Worm (Caenorhabditis elegans) whole organism, young adult: ENCODE data around the gene F38H4.4.
"Not testable (repeated sequence)": the region's sequence is repeated elsewhere in the genome, so short reads cannot be mapped to it uniquely, and the experiment has no call there.

Experiments used
- B0019.2 ChIP-seq: fragments of 200-800 bp; sonication (Bioruptor generic); conservative IDR thresholded peaks from 2 replicates; pipeline ENCODE4 v1.3.6; 2022; ENCODE audit warnings: missing genetic modification reagents, missing genetic modification characterization, missing compliant biosample characterization
- C17E4.6 ChIP-seq: fragments of 200-800 bp; sonication (Bioruptor generic); IDR thresholded peaks from 2 replicates; pipeline ENCODE4 v1.3.6; 2022; ENCODE audit warnings: missing genetic modification reagents, missing genetic modification characterization, missing compliant biosample characterization
- D2030.7 ChIP-seq: fragments of 200-800 bp; sonication (Bioruptor generic); IDR thresholded peaks from 2 replicates; pipeline ENCODE4 v1.3.6; 2022; ENCODE audit warnings: missing genetic modification reagents, missing genetic modification characterization, missing compliant biosample characterization
- F10E7.11 ChIP-seq: sonication (generic microtip); optimal IDR thresholded peaks from 2 replicates; lab custom pipeline; 2017; ENCODE audit warnings: mild to moderate bottlenecking, missing genetic modification characterization, moderate library complexity, missing compliant biosample characterization
- F23B12.7 ChIP-seq: sonication (generic microtip); optimal IDR thresholded peaks from 2 replicates; lab custom pipeline; 2017; ENCODE audit warnings: missing genetic modification characterization, mild to moderate bottlenecking, missing compliant biosample characterization, antibody characterized with exemption, moderate library complexity; ENCODE audit not compliant: insufficient read depth
- F33H1.4 ChIP-seq: fragments of 200-800 bp; sonication (Bioruptor generic); IDR thresholded peaks from 2 replicates; pipeline ENCODE4 v1.3.6; 2022; ENCODE audit warnings: missing genetic modification reagents, missing genetic modification characterization, missing compliant biosample characterization
- F39B2.1 ChIP-seq: fragments of 200-800 bp; sonication (Bioruptor generic); IDR thresholded peaks from 2 replicates; pipeline ENCODE4 v1.3.6; 2022; ENCODE audit warnings: missing genetic modification reagents, missing genetic modification characterization, missing compliant biosample characterization
- F49E8.2 ChIP-seq: sonication (generic microtip); optimal IDR thresholded peaks from 3 replicates; lab custom pipeline; 2017; ENCODE audit warnings: missing genetic modification characterization, mild to moderate bottlenecking, missing compliant biosample characterization, antibody characterized with exemption, moderate library complexity; ENCODE audit not compliant: insufficient read depth
- F52B5.7 ChIP-seq: sonication (generic microtip); optimal IDR thresholded peaks from 2 replicates; lab custom pipeline; 2016; ENCODE audit warnings: mild to moderate bottlenecking, missing genetic modification characterization, missing compliant biosample characterization
- F57C9.4 ChIP-seq: sonication (generic microtip); optimal IDR thresholded peaks from 2 replicates; lab custom pipeline; 2017; ENCODE audit warnings: mild to moderate bottlenecking, missing genetic modification characterization, missing compliant biosample characterization
- Y79H2A.3 ChIP-seq: fragments of 200-800 bp; sonication (Bioruptor generic); conservative IDR thresholded peaks from 2 replicates; pipeline ENCODE4 v1.3.6; 2022; ENCODE audit warnings: missing genetic modification reagents, missing genetic modification characterization, missing compliant biosample characterization
- aptf-3 ChIP-seq: fragments of 200-800 bp; sonication (Bioruptor generic); IDR thresholded peaks from 2 replicates; pipeline ENCODE4 v1.3.6; 2022; ENCODE audit warnings: missing genetic modification characterization, missing compliant biosample characterization
- ccch-3 ChIP-seq: fragments of 200-800 bp; sonication (Bioruptor generic); optimal IDR thresholded peaks from 2 replicates; lab custom pipeline; 2018; ENCODE audit warnings: mild to moderate bottlenecking, missing genetic modification characterization, missing compliant biosample characterization
- ceh-100 ChIP-seq: fragments of 200-800 bp; sonication (Bioruptor generic); IDR thresholded peaks from 2 replicates; pipeline ENCODE4 v1.3.6; 2022; ENCODE audit warnings: missing genetic modification reagents, missing genetic modification characterization, missing compliant biosample characterization
- ceh-91 ChIP-seq: fragments of 200-800 bp; sonication (Bioruptor generic); IDR thresholded peaks from 2 replicates; pipeline ENCODE4 v1.3.6; 2022; ENCODE audit warnings: missing genetic modification reagents, missing genetic modification characterization, missing compliant biosample characterization
- dpl-1 ChIP-seq: fragments of 150-350 bp; optimal IDR thresholded peaks from 2 replicates; lab custom pipeline; 2014; ENCODE audit warnings: missing biosample characterization, missing genetic modification reagents, missing genetic modification characterization
- ekl-4 ChIP-seq: fragments of 200-800 bp; sonication (Bioruptor generic); IDR thresholded peaks from 2 replicates; pipeline ENCODE4 v1.3.6; 2022; ENCODE audit warnings: missing genetic modification reagents, missing genetic modification characterization, missing compliant biosample characterization
- hlh-26 ChIP-seq: fragments of 200-800 bp; sonication (Bioruptor generic); conservative IDR thresholded peaks from 2 replicates; pipeline ENCODE4 v1.3.6; 2022; ENCODE audit warnings: missing genetic modification reagents, missing genetic modification characterization, missing compliant biosample characterization
- hmg-1.2 ChIP-seq: fragments of 200-800 bp; sonication (Bioruptor generic); IDR thresholded peaks from 2 replicates; pipeline ENCODE4 v1.3.6; 2022; ENCODE audit warnings: missing genetic modification reagents, missing genetic modification characterization, missing compliant biosample characterization
- hsf-1 ChIP-seq: fragments of 200-800 bp; sonication (Bioruptor generic); IDR thresholded peaks from 2 replicates; pipeline ENCODE4 v1.3.6; 2022; ENCODE audit warnings: missing genetic modification reagents, missing genetic modification characterization, missing compliant biosample characterization
- lin-26 ChIP-seq: fragments of 200-800 bp; sonication (Bioruptor generic); IDR thresholded peaks from 2 replicates; pipeline ENCODE4 v1.3.6; 2022; ENCODE audit warnings: missing genetic modification reagents, missing genetic modification characterization, missing compliant biosample characterization
- lin-35 ChIP-seq, 3 experiments: fragments of 150-350 bp in 2 of 3; sonication (generic microtip) in 1 of 3; optimal IDR thresholded peaks; 2 replicates each; lab custom pipeline; 2014 to 2018; ENCODE audit warnings: missing biosample characterization in 3 of 3, missing genetic modification characterization in 3 of 3, missing genetic modification reagents in 3 of 3
- lir-1 ChIP-seq: fragments of 200-800 bp; sonication (Bioruptor generic); conservative IDR thresholded peaks from 2 replicates; pipeline ENCODE4 v1.3.6; 2022; ENCODE audit warnings: missing genetic modification reagents, missing genetic modification characterization, missing compliant biosample characterization
- lsl-1 ChIP-seq: fragments of 200-800 bp; sonication (Bioruptor generic); optimal IDR thresholded peaks from 2 replicates; lab custom pipeline; 2018; ENCODE audit warnings: mild to moderate bottlenecking, missing genetic modification characterization, moderate library complexity, missing compliant biosample characterization
- madf-3 ChIP-seq: fragments of 200-800 bp; sonication (Bioruptor generic); IDR thresholded peaks from 2 replicates; pipeline ENCODE4 v1.3.6; 2022; ENCODE audit warnings: missing genetic modification reagents, missing genetic modification characterization, missing compliant biosample characterization
- madf-6 ChIP-seq: fragments of 200-800 bp; sonication (Bioruptor generic); IDR thresholded peaks from 2 replicates; pipeline ENCODE4 v1.3.6; 2022; ENCODE audit warnings: missing genetic modification reagents, missing genetic modification characterization, missing compliant biosample characterization
- madf-8 ChIP-seq: fragments of 200-800 bp; sonication (Bioruptor generic); conservative IDR thresholded peaks from 2 replicates; pipeline ENCODE4 v1.3.6; 2022; ENCODE audit warnings: missing genetic modification reagents, missing genetic modification characterization, missing compliant biosample characterization
- mcd-1 ChIP-seq: fragments of 200-800 bp; sonication (Bioruptor generic); IDR thresholded peaks from 2 replicates; pipeline ENCODE4 v1.3.6; 2022; ENCODE audit warnings: missing genetic modification reagents, missing genetic modification characterization, missing compliant biosample characterization
- mes-4 ChIP-seq: sonication (generic microtip); optimal IDR thresholded peaks from 2 replicates; lab custom pipeline; 2016; ENCODE audit warnings: missing genotype, missing genetic modification characterization, missing compliant biosample characterization
- pbrm-1 ChIP-seq: fragments of 200-800 bp; sonication (Bioruptor generic); IDR thresholded peaks from 2 replicates; pipeline ENCODE4 v1.3.6; 2022; ENCODE audit warnings: missing genetic modification reagents, missing genetic modification characterization, missing compliant biosample characterization
- rcor-1 ChIP-seq: fragments of 200-800 bp; sonication (Bioruptor generic); IDR thresholded peaks from 2 replicates; pipeline ENCODE4 v1.3.6; 2022; ENCODE audit warnings: missing genetic modification reagents, missing genetic modification characterization, missing compliant biosample characterization
- sea-2 ChIP-seq: fragments of 200-800 bp; sonication (Bioruptor generic); IDR thresholded peaks from 2 replicates; pipeline ENCODE4 v1.3.6; 2022; ENCODE audit warnings: missing genetic modification characterization, missing compliant biosample characterization
- snpc-1.3 ChIP-seq: sonication (generic microtip); optimal IDR thresholded peaks from 2 replicates; lab custom pipeline; 2017; ENCODE audit warnings: missing genetic modification characterization, mild to moderate bottlenecking, missing compliant biosample characterization, antibody characterized with exemption, moderate library complexity, missing genotype, missing genetic modification reagents; ENCODE audit not compliant: insufficient read depth
- tlf-1 ChIP-seq: fragments of 200-800 bp; sonication (Bioruptor generic); optimal IDR thresholded peaks from 2 replicates; lab custom pipeline; 2018; ENCODE audit warnings: mild to moderate bottlenecking, missing genetic modification characterization, missing compliant biosample characterization
- unc-62 ChIP-seq: fragments of 150-350 bp; optimal IDR thresholded peaks from 2 replicates; lab custom pipeline; 2014; ENCODE audit warnings: missing biosample characterization, missing genetic modification reagents, missing genetic modification characterization
- xnd-1 ChIP-seq: sonication (generic microtip); optimal IDR thresholded peaks from 2 replicates; lab custom pipeline; 2016; ENCODE audit warnings: missing genotype, missing genetic modification reagents, missing genetic modification characterization, missing compliant biosample characterization
- zfh-2 ChIP-seq: fragments of 200-800 bp; sonication (Bioruptor generic); conservative IDR thresholded peaks from 2 replicates; pipeline ENCODE4 v1.3.6; 2022; ENCODE audit warnings: missing genetic modification reagents, missing genetic modification characterization, missing compliant biosample characterization
- ztf-18 ChIP-seq: sonication (generic microtip); optimal IDR thresholded peaks from 2 replicates; lab custom pipeline; 2016; ENCODE audit warnings: missing genotype, mild to moderate bottlenecking, missing genetic modification characterization, missing compliant biosample characterization
- ztf-25 ChIP-seq: fragments of 200-800 bp; sonication (Bioruptor generic); IDR thresholded peaks from 2 replicates; pipeline ENCODE4 v1.3.6; 2022; ENCODE audit warnings: missing genetic modification reagents, missing genetic modification characterization, missing compliant biosample characterization

F38H4.4 gene

ce11 chrIV:11822454-11822853, 25.6 kb upstream of the F38H4.4 start (continued):
- peak; percentile 88 for TF ChIP-seq xnd-1 (tag; lab: Kevin White, UChicago)
- TF ChIP-seq hlh-26 (GFP tag; lab: Robert Waterston, UW): no peak
- peak; percentile 96 for TF ChIP-seq hsf-1 (GFP tag; lab: Robert Waterston, UW)
- TF ChIP-seq rcor-1 (GFP tag; lab: Robert Waterston, UW): peak; percentile 50; the same call in 1 of the 2 replicates
- peak; percentile 90 for TF ChIP-seq madf-8 (GFP tag; lab: Robert Waterston, UW)
- no peak for TF ChIP-seq F39B2.1 (GFP tag; lab: Robert Waterston, UW)
- TF ChIP-seq C17E4.6 (GFP tag; lab: Robert Waterston, UW): peak; percentile 50; the same call in 1 of the 2 replicates
- no peak for TF ChIP-seq F10E7.11
- TF ChIP-seq dpl-1 (GFP tag; lab: Kevin White, UChicago): peak; percentile 94
- peak; percentile 51; the same call in 1 of the 2 replicates for TF ChIP-seq ceh-100 (GFP tag; lab: Robert Waterston, UW)
- peak; percentile 98 for TF ChIP-seq madf-6 (GFP tag; lab: Robert Waterston, UW)
- peak; percentile 95 for TF ChIP-seq D2030.7
- TF ChIP-seq lin-26: no peak
- peak; percentile 7; the same call in 1 of the 2 replicates for TF ChIP-seq ztf-25 (GFP tag; lab: Robert Waterston, UW)
- TF ChIP-seq snpc-1.3 (tag; lab: Kevin White, UChicago): peak; percentile 26
- peak in 2 of 3 experiments; percentile 42 to 61 for TF ChIP-seq lin-35 (GFP tag; optimal IDR thresholded peaks at IDR 0.05; lab: Kevin White, UChicago)
- peak; percentile 96 for TF ChIP-seq ceh-91 (GFP tag; lab: Robert Waterston, UW)
- TF ChIP-seq ekl-4 (GFP tag; lab: Robert Waterston, UW): peak; percentile 83
- TF ChIP-seq mes-4: no peak
- peak; percentile 74; the same call in 1 of the 2 replicates for TF ChIP-seq madf-3 (GFP tag; lab: Robert Waterston, UW)
- peak; percentile 94 for TF ChIP-seq F33H1.4 (GFP tag; lab: Robert Waterston, UW)
- TF ChIP-seq tlf-1: peak; percentile 65
- no peak for TF ChIP-seq F57C9.4 (tag; lab: Kevin White, UChicago)
- no peak for TF ChIP-seq ccch-3
- no peak for TF ChIP-seq aptf-3 (GFP tag; lab: Robert Waterston, UW)
- TF ChIP-seq mcd-1 (GFP tag; lab: Robert Waterston, UW): peak; percentile 43
- TF ChIP-seq F52B5.7: no peak
- TF ChIP-seq zfh-2 (GFP tag; lab: Robert Waterston, UW): no peak
- TF ChIP-seq Y79H2A.3 (GFP tag; lab: Robert Waterston, UW): no peak
- peak; percentile 73 for TF ChIP-seq lsl-1 (GFP tag; lab: Kevin White, UChicago)
- peak; percentile 56; the same call in 1 of the 2 replicates for TF ChIP-seq pbrm-1 (GFP tag; lab: Robert Waterston, UW)
- peak; percentile 76; the same call in 1 of the 2 replicates for TF ChIP-seq B0019.2 (GFP tag; lab: Robert Waterston, UW)
- TF ChIP-seq lir-1 (GFP tag; lab: Robert Waterston, UW): 0 out of 2 replicates have a peak, but pooled peaks have one; percentile 29
- TF ChIP-seq F23B12.7 (tag; lab: Kevin White, UChicago): peak; percentile 61
- peak; percentile 51 for TF ChIP-seq hmg-1.2 (GFP tag; lab: Robert Waterston, UW)
- TF ChIP-seq sea-2 (GFP tag; lab: Robert Waterston, UW): no peak
- TF ChIP-seq, all 124 proteins: peak for 34

DNA sequence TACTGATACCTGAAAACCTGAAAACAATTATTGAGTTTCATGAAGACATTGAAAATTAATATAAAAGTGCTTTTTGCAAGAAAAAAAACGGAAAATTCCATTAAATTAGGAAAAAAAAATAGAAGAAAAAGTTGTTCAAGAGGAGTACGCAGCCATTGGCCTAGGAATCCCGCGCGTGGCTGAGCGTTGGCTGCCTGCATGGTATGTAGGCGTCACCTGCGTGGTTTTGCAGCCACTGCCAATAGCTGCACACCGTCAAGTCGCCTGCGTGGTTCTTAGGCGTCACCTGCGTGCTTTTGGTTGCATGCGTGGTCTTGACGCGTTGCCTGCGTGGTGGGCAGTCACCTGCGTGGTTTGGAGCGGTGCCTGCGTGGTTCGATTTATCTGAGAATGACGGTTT, 20.1 kb upstream of the F38H4.4 start, which contains the start of gene M117.6:
Gene M117.6 (minus strand): TSS at position 101 of the 400 bp plus-strand sequence.
- TF ChIP-seq unc-62; F49E8.2 (tag; lab: Kevin White, UChicago); ztf-18 (tag; lab: Kevin White, UChicago): not testable (repeated sequence)
